Fruit fly (Drosophila melanogaster) whole organism, embryonic: Measurements from ENCODE around the gene abo.

Experiments
- CG10431 ChIP-seq: fragments of 200-800 bp; sonication (Bioruptor generic); optimal IDR thresholded peaks from 3 replicates; lab custom pipeline; 2018; ENCODE audit warnings: missing biosample characterization, mild to moderate bottlenecking, missing genetic modification characterization
- CG10462 ChIP-seq: fragments of 200-800 bp; sonication (Bioruptor generic); optimal IDR thresholded peaks from 2 replicates; lab custom pipeline; 2016; ENCODE audit warnings: missing biosample characterization, missing genetic modification characterization
- CG11504 ChIP-seq: fragments of 200-800 bp; sonication (Bioruptor generic); optimal IDR thresholded peaks from 3 replicates; lab custom pipeline; 2019; ENCODE audit warnings: missing biosample characterization, mild to moderate bottlenecking, missing genetic modification characterization, moderate library complexity
- CG12942 ChIP-seq: fragments of 200-800 bp; sonication (Bioruptor generic); optimal IDR thresholded peaks from 3 replicates; lab custom pipeline; 2016; ENCODE audit warnings: missing biosample characterization, missing genetic modification characterization
- CG13624 ChIP-seq: fragments of 200-800 bp; sonication (Bioruptor generic); optimal IDR thresholded peaks from 2 replicates; lab custom pipeline; 2016; ENCODE audit warnings: missing biosample characterization, missing genetic modification characterization
- CG14860 ChIP-seq: fragments of 200-800 bp; sonication (Bioruptor generic); IDR thresholded peaks from 3 replicates; pipeline ENCODE4 v1.3.6; 2022; ENCODE audit warnings: missing biosample characterization, missing genetic modification characterization; ENCODE audit not compliant: partially characterized antibody
- CG15073 ChIP-seq: fragments of 200-800 bp; sonication (Bioruptor generic); optimal IDR thresholded peaks from 2 replicates; lab custom pipeline; 2016; ENCODE audit warnings: missing biosample characterization, missing genetic modification characterization
- CG16815 ChIP-seq: fragments of 200-800 bp; sonication (Bioruptor generic); optimal IDR thresholded peaks from 3 replicates; lab custom pipeline; 2017; ENCODE audit warnings: missing biosample characterization, mild to moderate bottlenecking, missing genetic modification characterization
- CG17328 ChIP-seq: fragments of 200-800 bp; sonication (Bioruptor generic); IDR thresholded peaks from 2 replicates; pipeline ENCODE4 v1.3.6; 2022; ENCODE audit warnings: missing biosample characterization, missing genetic modification characterization
- CG2875 ChIP-seq: fragments of 200-800 bp; sonication (Bioruptor generic); optimal IDR thresholded peaks from 2 replicates; lab custom pipeline; 2017; ENCODE audit warnings: missing biosample characterization, mild to moderate bottlenecking, missing genetic modification characterization, missing genetic modification reagents
- CG3281 ChIP-seq: fragments of 200-800 bp; sonication (Bioruptor generic); optimal IDR thresholded peaks from 3 replicates; lab custom pipeline; 2017; ENCODE audit warnings: missing biosample characterization, mild to moderate bottlenecking, missing genetic modification characterization
- CG43689 ChIP-seq: fragments of 200-800 bp; sonication (Bioruptor generic); IDR thresholded peaks from 2 replicates; pipeline ENCODE4 v1.3.6; 2022; ENCODE audit warnings: missing biosample characterization, missing genetic modification characterization
- CG4424 ChIP-seq: fragments of 200-800 bp; sonication (Bioruptor generic); optimal IDR thresholded peaks from 3 replicates; lab custom pipeline; 2016; ENCODE audit warnings: missing biosample characterization, missing genetic modification characterization
- CG4707 ChIP-seq: fragments of 200-800 bp; sonication (Bioruptor generic); optimal IDR thresholded peaks from 2 replicates; lab custom pipeline; 2018; ENCODE audit warnings: missing biosample characterization, mild to moderate bottlenecking, missing genetic modification characterization, moderate library complexity
- CG8281 ChIP-seq: fragments of 200-800 bp; sonication (Bioruptor generic); optimal IDR thresholded peaks from 2 replicates; lab custom pipeline; 2018; ENCODE audit warnings: missing biosample characterization, mild to moderate bottlenecking, missing genetic modification characterization, moderate library complexity
- CG8290 ChIP-seq, 3 experiments: fragments of 200-800 bp; sonication (Bioruptor generic); optimal IDR thresholded peaks; 2 replicates each; lab custom pipeline; 2016 to 2019; ENCODE audit warnings: missing biosample characterization in 3 of 3, missing genetic modification characterization in 3 of 3, mild to moderate bottlenecking in 2 of 3, moderate library complexity in 1 of 3
- CG8944 ChIP-seq: fragments of 200-800 bp; sonication (Bioruptor generic); optimal IDR thresholded peaks from 3 replicates; lab custom pipeline; 2016; ENCODE audit warnings: missing biosample characterization, missing genetic modification characterization
- CG9727 ChIP-seq: fragments of 200-800 bp; sonication (Bioruptor generic); optimal IDR thresholded peaks from 3 replicates; lab custom pipeline; 2017; ENCODE audit warnings: missing biosample characterization, mild to moderate bottlenecking, missing genetic modification characterization
- Dek ChIP-seq: fragments of 200-800 bp; sonication (Bioruptor generic); optimal IDR thresholded peaks from 3 replicates; lab custom pipeline; 2019; ENCODE audit warnings: missing biosample characterization, mild to moderate bottlenecking, missing genetic modification characterization, moderate library complexity
- E2f2 ChIP-seq: fragments of 200-800 bp; sonication (Bioruptor generic); IDR thresholded peaks from 2 replicates; pipeline ENCODE4 v1.3.6; 2022; ENCODE audit warnings: missing biosample characterization, missing genetic modification characterization
- Ets65A ChIP-seq: fragments of 200-800 bp; sonication (Bioruptor generic); peaks from one replicate; lab custom pipeline; 2016; ENCODE audit warnings: missing biosample characterization, missing genetic modification characterization
- H2.0 ChIP-seq: fragments of 200-800 bp; sonication (Bioruptor generic); IDR thresholded peaks from 2 replicates; pipeline ENCODE4 v1.3.6; 2022; ENCODE audit warnings: missing biosample characterization, missing genetic modification characterization
- Lim3 ChIP-seq: fragments of 200-800 bp; sonication (Bioruptor generic); IDR thresholded peaks from 2 replicates; pipeline ENCODE4 v1.3.6; 2022; ENCODE audit warnings: missing biosample characterization, missing genetic modification characterization
- Lpt ChIP-seq: fragments of >200 bp; optimal IDR thresholded peaks from 2 replicates; lab custom pipeline; 2018; ENCODE audit warnings: missing biosample characterization, missing genetic modification characterization
- MBD-R2 ChIP-seq: fragments of 200-800 bp; sonication (Bioruptor generic); IDR thresholded peaks from 2 replicates; pipeline ENCODE4 v1.3.6; 2022; ENCODE audit warnings: missing biosample characterization, missing genetic modification characterization
- Med ChIP-seq: fragments of 200-800 bp; sonication (Bioruptor generic); peaks from one replicate; lab custom pipeline; 2016; ENCODE audit warnings: missing biosample characterization, missing genetic modification characterization, mild to moderate bottlenecking, inconsistent platforms, moderate library complexity
- NC2β ChIP-seq: fragments of 200-800 bp; sonication (Bioruptor generic); optimal IDR thresholded peaks from 2 replicates; lab custom pipeline; 2016; ENCODE audit warnings: missing biosample characterization, missing genetic modification characterization
- Rfx ChIP-seq: fragments of 200-800 bp; sonication (Bioruptor generic); IDR thresholded peaks from 2 replicates; pipeline ENCODE4 v1.3.6; 2022; ENCODE audit warnings: missing biosample characterization, missing genetic modification characterization
- Sry-β ChIP-seq: fragments of 200-800 bp; sonication (Bioruptor generic); optimal IDR thresholded peaks from 2 replicates; lab custom pipeline; 2018; ENCODE audit warnings: missing biosample characterization, mild to moderate bottlenecking, missing genetic modification characterization, moderate library complexity
- amos ChIP-seq: fragments of 200-800 bp; sonication (Bioruptor generic); IDR thresholded peaks from 2 replicates; pipeline ENCODE4 v1.3.6; 2022; ENCODE audit warnings: missing biosample characterization, missing genetic modification characterization; ENCODE audit not compliant: partially characterized antibody
- ara ChIP-seq: fragments of 200-800 bp; sonication (Bioruptor generic); IDR thresholded peaks from 2 replicates; pipeline ENCODE4 v1.3.6; 2022; ENCODE audit warnings: missing biosample characterization, missing genetic modification characterization
- ato ChIP-seq: fragments of 200-800 bp; sonication (Bioruptor generic); IDR thresholded peaks from 2 replicates; pipeline ENCODE4 v1.3.6; 2022; ENCODE audit warnings: missing biosample characterization, missing genetic modification characterization; ENCODE audit not compliant: partially characterized antibody
- cad ChIP-seq: fragments of >200 bp; optimal IDR thresholded peaks from 2 replicates; lab custom pipeline; 2017; ENCODE audit warnings: missing biosample characterization, missing genetic modification characterization
- crp ChIP-seq, 2 experiments: fragments of 200-800 bp; sonication (Bioruptor generic); optimal IDR thresholded peaks; 2 replicates in 1 of 2; 3 replicates in 1 of 2; lab custom pipeline; 2017; ENCODE audit warnings: missing biosample characterization in 2 of 2, missing genetic modification characterization in 2 of 2, mild to moderate bottlenecking in 1 of 2, moderate library complexity in 1 of 2
- da ChIP-seq: fragments of 200-800 bp; sonication (Bioruptor generic); optimal IDR thresholded peaks from 2 replicates; lab custom pipeline; 2016; ENCODE audit warnings: missing biosample characterization, missing genetic modification characterization
- dmrt99B ChIP-seq: fragments of 200-800 bp; sonication (Bioruptor generic); optimal IDR thresholded peaks from 2 replicates; lab custom pipeline; 2018; ENCODE audit warnings: missing biosample characterization, mild to moderate bottlenecking, missing genetic modification characterization, moderate library complexity
- en ChIP-seq: fragments of 200-800 bp; sonication (Bioruptor generic); optimal IDR thresholded peaks from 2 replicates; lab custom pipeline; 2016; ENCODE audit warnings: missing biosample characterization, missing genetic modification characterization
- ftz-f1 ChIP-seq: fragments of 200-800 bp; sonication (Bioruptor generic); optimal IDR thresholded peaks from 2 replicates; lab custom pipeline; 2016; ENCODE audit warnings: missing biosample characterization, missing genetic modification characterization
- gce ChIP-seq: fragments of 200-800 bp; sonication (Bioruptor generic); IDR thresholded peaks from 3 replicates; pipeline ENCODE4 v1.3.6; 2022; ENCODE audit warnings: missing biosample characterization, missing genetic modification characterization
- gcm2 ChIP-seq: fragments of 200-800 bp; sonication (Bioruptor generic); optimal IDR thresholded peaks from 2 replicates; lab custom pipeline; 2016; ENCODE audit warnings: missing biosample characterization, missing genetic modification characterization
- klu ChIP-seq: fragments of 200-800 bp; sonication (Bioruptor generic); IDR thresholded peaks from 2 replicates; pipeline ENCODE4 v1.3.6; 2022; ENCODE audit warnings: missing biosample characterization, missing genetic modification characterization
- lmd ChIP-seq: fragments of 200-800 bp; sonication (Bioruptor generic); IDR thresholded peaks from 2 replicates; pipeline ENCODE4 v1.3.6; 2022; ENCODE audit warnings: missing biosample characterization, missing genetic modification characterization
- mld ChIP-seq: fragments of 200-800 bp; sonication (Bioruptor generic); IDR thresholded peaks from 3 replicates; pipeline ENCODE4 v1.3.6; 2022; ENCODE audit warnings: missing biosample characterization, missing genetic modification characterization; ENCODE audit not compliant: partially characterized antibody
- nerfin-2 ChIP-seq: fragments of 200-800 bp; sonication (Bioruptor generic); IDR thresholded peaks from 2 replicates; pipeline ENCODE4 v1.3.6; 2022; ENCODE audit warnings: missing biosample characterization, missing genetic modification characterization; ENCODE audit not compliant: partially characterized antibody
- prd ChIP-seq, 3 experiments: fragments of >200 bp in 2 of 3; fragments of 200-800 bp in 1 of 3; sonication (Bioruptor generic) in 1 of 3; optimal IDR thresholded peaks in 2 of 3; IDR thresholded peaks in 1 of 3; 2 replicates in 2 of 3; 3 replicates in 1 of 3; pipeline versions ENCODE4 v1.3.6 to Lab custom; 2017 to 2022; ENCODE audit warnings: missing biosample characterization in 1 of 3, missing genetic modification characterization in 1 of 3
- sens ChIP-seq: fragments of 200-800 bp; sonication (Bioruptor generic); peaks from one replicate; lab custom pipeline; 2016; ENCODE audit warnings: missing biosample characterization, missing genetic modification characterization
- sim ChIP-seq: fragments of 200-800 bp; sonication (Bioruptor generic); IDR thresholded peaks from 2 replicates; pipeline ENCODE4 v1.3.6; 2022; ENCODE audit warnings: missing biosample characterization, missing genetic modification characterization
- slbo ChIP-seq: fragments of 200-800 bp; sonication (Bioruptor generic); IDR thresholded peaks from 2 replicates; pipeline ENCODE4 v1.3.6; 2022; ENCODE audit warnings: missing biosample characterization, missing genetic modification characterization
- stwl ChIP-seq: fragments of 200-800 bp; sonication (Bioruptor generic); optimal IDR thresholded peaks from 3 replicates; lab custom pipeline; 2018; ENCODE audit warnings: missing biosample characterization, mild to moderate bottlenecking, missing genetic modification characterization, moderate library complexity
- ttk ChIP-seq: fragments of 200-800 bp; sonication (Bioruptor generic); IDR thresholded peaks from 2 replicates; pipeline ENCODE4 v2.1.2; 2022; ENCODE audit warnings: missing biosample characterization, missing genetic modification characterization
- yki ChIP-seq: fragments of >200 bp; optimal IDR thresholded peaks from 3 replicates; lab custom pipeline; 2018

Gene abo

DNA sequence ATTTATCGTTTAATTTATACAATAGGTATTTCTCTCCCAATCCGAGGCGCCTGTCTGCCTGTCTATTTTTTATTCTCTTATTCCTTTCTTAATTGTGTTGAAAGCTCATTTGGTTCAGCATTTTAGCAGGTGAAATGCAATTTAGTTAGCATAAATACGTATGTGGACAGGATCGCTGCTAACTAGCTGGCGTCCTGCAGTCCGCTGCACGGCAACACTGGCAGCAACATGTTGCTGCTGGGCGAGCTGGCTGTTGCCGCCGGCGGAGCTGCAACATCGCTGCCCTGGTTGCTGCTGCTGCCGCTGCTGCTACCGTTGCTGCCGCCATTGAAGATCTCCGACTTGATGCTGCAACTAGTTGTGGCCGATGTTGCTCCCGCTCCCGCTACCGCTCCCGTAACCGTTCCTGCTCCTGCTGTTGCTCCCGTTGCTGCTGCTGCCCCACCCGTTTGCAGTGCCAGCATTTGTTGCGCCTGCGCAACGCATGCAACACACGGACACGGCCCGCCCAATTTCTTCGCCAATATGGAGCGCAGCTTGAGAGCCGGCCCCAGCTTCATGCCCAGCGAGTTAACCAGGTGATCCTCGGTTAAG, 39.0 kb upstream of the abo start (continued):
- TF ChIP-seq Rfx (GFP tag; lab: Robert Waterston, UW) (no peak), slbo (GFP tag; lab: Robert Waterston, UW) (no peak), nerfin-2 (no peak), sens (no peak), cad (no peak), Med (GFP tag; lab: Kevin White, UChicago) (peak; percentile 44), gcm2 (GFP tag; lab: Kevin White, UChicago) (no peak), CG9727 (GFP tag; lab: Kevin White, UChicago) (no peak), ttk (no peak), H2.0 (GFP tag; lab: Robert Waterston, UW) (no peak), gce (GFP tag; lab: Robert Waterston, UW) (no peak), lmd (GFP tag; lab: Robert Waterston, UW) (no peak), CG8290 (GFP tag; optimal IDR thresholded peaks at IDR 0.05; lab: Kevin White, UChicago) (no peak), CG8290 (tag; optimal IDR thresholded peaks at IDR 0.05; lab: Kevin White, UChicago) (no peak), CG43689 (GFP tag; lab: Robert Waterston, UW) (no peak), CG10462 (GFP tag; lab: Kevin White, UChicago) (no peak), E2f2 (GFP tag; lab: Robert Waterston, UW) (no peak), en (no peak), CG4707 (GFP tag; lab: Kevin White, UChicago) (no peak), Ets65A (peak; percentile 86), amos (GFP tag; lab: Robert Waterston, UW) (no peak), CG4424 (GFP tag; lab: Kevin White, UChicago) (peak; percentile 96), CG3281 (GFP tag; lab: Kevin White, UChicago) (no peak), CG12942 (no peak), CG15073 (no peak), CG14860 (GFP tag; lab: Robert Waterston, UW) (no peak), MBD-R2 (GFP tag; lab: Robert Waterston, UW) (no peak), CG13624 (GFP tag; lab: Kevin White, UChicago) (no peak), stwl (tag; lab: Kevin White, UChicago) (peak; percentile 14), Lim3 (no peak), CG10431 (GFP tag; lab: Kevin White, UChicago) (no peak), Sry-β (GFP tag; lab: Kevin White, UChicago) (no peak), ato (GFP tag; lab: Robert Waterston, UW) (no peak), crp (GFP tag; optimal IDR thresholded peaks at IDR 0.05; lab: Kevin White, UChicago) (no peak), CG17328 (0 out of 2 replicates have a peak, but pooled peaks have one; percentile 16), ara (0 out of 2 replicates have a peak, but pooled peaks have one; percentile 20), mld (no peak), prd (optimal IDR thresholded peaks at IDR 0.05; lab: Kevin White, UChicago) (no peak), prd (GFP tag; IDR thresholded peaks at IDR 0.05; lab: Robert Waterston, UW) (0 out of 3 replicates have a peak, but pooled peaks have one; percentile 14), CG11504 (tag; lab: Kevin White, UChicago) (peak; percentile 89), dmrt99B (no peak), CG2875 (GFP tag; lab: Kevin White, UChicago) (no peak), klu (GFP tag; lab: Robert Waterston, UW) (no peak), CG8944 (no peak), CG16815 (GFP tag; lab: Kevin White, UChicago) (no peak), CG8281 (tag; lab: Kevin White, UChicago) (no peak), sim (GFP tag; lab: Robert Waterston, UW) (no peak), da (GFP tag; lab: Kevin White, UChicago) (no peak), yki (lab: Kevin White, UChicago) (no peak), Lpt (GFP tag; lab: Kevin White, UChicago) (no peak), Dek (tag; lab: Kevin White, UChicago) (no peak), ftz-f1 (GFP tag; lab: Kevin White, UChicago) (no peak), NC2β (GFP tag; lab: Kevin White, UChicago) (no peak)
